Worm (Caenorhabditis elegans): ENCODE results near the gene T26H10.2.
"Not testable (repeated sequence)": the region's sequence is repeated elsewhere in the genome, so short reads cannot be mapped to it uniquely, and the experiment has no call there.

Gene T26H10.2

DNA sequence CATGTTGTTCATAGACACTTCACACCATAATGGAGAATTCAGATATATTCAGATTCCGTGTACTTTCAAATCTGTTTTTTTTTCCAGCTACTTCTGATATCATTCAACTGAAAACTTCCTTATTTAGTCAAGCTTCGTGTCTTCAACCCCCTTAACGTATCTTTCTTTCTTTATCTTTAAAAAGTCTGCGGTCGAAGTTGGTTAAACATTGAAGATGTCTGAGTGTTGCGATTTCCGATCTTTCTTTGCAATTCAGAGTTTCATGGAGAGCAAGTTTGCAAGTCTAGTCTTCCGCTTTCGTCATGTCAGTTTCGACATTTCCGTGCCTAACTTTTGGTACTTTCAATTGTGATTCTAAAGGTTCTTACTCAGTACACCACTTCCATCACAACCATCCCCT is 10.8 kb upstream of the T26H10.2 start:
- TF ChIP-seq dao-5 (tag; optimal IDR thresholded peaks at IDR 0.05) (no peak), him-1 (tag; optimal IDR thresholded peaks at IDR 0.05) (no peak), W03F9.2 (tag; optimal IDR thresholded peaks at IDR 0.05) (no peak)

DNA sequence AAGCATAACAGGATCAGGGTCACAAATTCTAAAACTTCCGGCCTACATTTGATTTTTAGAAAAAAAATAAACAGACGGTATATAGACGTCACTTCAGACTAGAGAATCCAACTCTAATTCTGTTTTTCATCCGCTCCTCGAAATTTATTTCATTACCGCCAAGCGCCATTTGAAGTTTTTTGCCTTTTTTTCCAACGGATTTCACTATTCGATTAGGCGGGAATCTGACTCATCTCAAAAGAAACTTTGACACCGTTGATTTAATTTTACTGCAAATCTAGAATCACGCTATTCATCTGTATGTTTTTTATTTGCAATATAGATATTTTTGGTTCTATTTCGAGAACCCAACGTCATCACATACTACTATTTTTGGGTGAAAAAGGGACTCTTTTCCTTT is 6.4 kb upstream of the T26H10.2 start:
- TF ChIP-seq W03F9.2 (tag; optimal IDR thresholded peaks at IDR 0.05), result no peak
- no peak for TF ChIP-seq him-1 (tag; optimal IDR thresholded peaks at IDR 0.05)

DNA sequence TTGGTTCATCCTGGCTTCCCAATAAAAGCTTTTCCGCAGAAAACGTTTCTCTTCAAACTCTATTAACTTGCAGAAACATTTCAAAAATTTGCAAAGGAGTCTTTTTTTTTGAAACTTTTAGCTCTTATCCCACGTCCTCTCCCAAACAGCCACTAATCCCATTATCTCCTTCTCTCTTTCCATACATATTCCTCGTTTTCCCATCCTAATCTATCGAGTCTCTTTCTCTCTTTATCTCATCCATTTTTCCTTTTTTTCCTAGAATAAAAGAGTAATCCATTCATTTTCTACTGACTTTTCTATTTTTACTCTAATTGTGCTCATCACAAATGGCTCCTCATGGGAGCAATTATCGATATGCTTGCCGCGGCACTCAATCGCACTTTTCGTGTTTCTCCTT is 4.3 kb upstream of the T26H10.2 start:
- no peak for TF ChIP-seq W03F9.2 (tag; optimal IDR thresholded peaks at IDR 0.05)
- no peak for TF ChIP-seq him-1 (tag; optimal IDR thresholded peaks at IDR 0.05)
- TF ChIP-seq dao-5 (tag; optimal IDR thresholded peaks at IDR 0.05), result no peak

DNA sequence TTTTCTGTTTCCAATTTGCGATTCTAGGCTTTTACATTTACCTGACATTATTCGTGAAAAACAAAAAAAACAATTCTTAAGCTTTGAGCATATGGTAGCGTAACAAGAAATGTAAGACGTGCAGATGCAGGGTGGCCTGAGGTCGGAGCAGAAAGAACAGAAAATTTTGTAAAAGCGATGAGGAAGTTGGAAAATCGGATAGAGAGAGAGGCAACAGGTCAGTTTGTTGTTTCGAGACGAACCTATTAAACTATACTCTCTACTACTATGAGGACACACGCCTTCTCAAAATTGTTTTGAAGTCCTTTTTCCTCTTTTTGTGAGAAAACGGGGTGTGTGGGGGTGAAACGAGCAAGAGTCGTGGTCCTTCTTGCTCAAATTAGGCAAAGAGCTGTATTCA is 2.9 kb downstream of the T26H10.2 start, which contains the start of gene des-2:
Gene des-2, minus strand, starts transcription at position 101 of the 400 bp plus-strand sequence.
- TF ChIP-seq W03F9.2 (tag; optimal IDR thresholded peaks at IDR 0.05), result no peak
- TF ChIP-seq dao-5 (tag; optimal IDR thresholded peaks at IDR 0.05), result no peak
- no peak for TF ChIP-seq him-1 (tag; optimal IDR thresholded peaks at IDR 0.05)

ce11 chrV:11415059-11415458 is 9.4 kb downstream of the T26H10.2 start, which contains the start of gene deg-3:
Gene deg-3, minus strand, starts transcription at chrV:11415159.
- TF ChIP-seq W03F9.2 (tag; optimal IDR thresholded peaks at IDR 0.05) (no peak), dao-5 (tag; optimal IDR thresholded peaks at IDR 0.05) (no peak), him-1 (tag; optimal IDR thresholded peaks at IDR 0.05) (no peak)

DNA sequence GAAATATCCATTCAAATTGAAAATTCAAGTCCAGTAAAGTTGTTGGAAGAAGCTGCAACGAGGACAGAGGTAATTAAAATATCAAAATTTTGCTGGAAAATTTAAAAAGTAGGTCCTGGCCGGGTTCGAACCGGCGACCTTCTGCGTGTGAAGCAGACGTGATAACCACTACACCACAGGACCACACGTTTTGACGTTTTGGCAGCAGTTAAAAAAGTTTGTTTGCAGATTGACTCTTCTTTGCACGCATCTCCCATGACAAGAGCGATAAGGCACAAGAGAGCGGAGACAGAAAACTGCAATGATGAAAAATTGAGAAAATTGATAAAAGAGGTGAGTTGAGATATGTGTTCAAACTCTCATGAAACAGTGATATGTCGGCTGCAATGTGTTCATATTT is 12.3 kb downstream of the T26H10.2 start:
- TF ChIP-seq W03F9.2 (tag; optimal IDR thresholded peaks at IDR 0.05) (no peak), him-1 (tag; optimal IDR thresholded peaks at IDR 0.05) (no peak), dao-5 (tag; optimal IDR thresholded peaks at IDR 0.05) (no peak)

DNA sequence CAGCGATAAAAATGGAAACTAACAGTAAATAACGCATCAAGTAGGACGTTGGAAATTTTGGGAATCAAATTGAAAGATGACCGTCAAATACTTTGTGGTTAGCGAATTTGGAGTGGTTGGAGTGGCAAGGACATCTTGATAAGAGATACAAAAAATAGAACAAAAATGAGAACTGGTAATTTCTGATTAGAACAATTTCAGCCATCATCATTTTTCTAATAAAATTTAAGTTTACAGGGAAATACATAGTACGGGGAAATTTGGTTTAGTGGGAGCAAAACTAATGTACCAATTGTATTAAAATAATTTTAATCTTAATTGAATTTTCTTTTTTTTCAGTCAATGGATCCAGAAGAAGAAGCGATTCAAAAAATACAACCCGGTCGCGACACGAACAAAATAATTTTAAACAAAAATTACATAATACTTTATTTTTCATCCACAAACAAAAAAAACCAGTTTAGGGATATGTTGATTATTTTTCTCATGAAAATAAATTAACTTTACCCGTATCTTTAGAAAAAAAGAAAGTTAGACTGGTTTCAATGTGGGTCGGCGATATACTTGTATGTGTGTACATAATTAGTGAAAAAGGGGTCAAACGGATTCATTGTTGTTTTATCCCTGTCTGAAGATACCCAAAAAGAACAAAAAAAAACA is 13.4 kb downstream of the T26H10.2 start, which contains the start of the genes K03B8.8 and grl-3:
Gene K03B8.8, minus strand, starts transcription at position 101 of the 660 bp plus-strand sequence.
Gene grl-3, plus strand, starts transcription at position 610 of the 660 bp plus-strand sequence.
- TF ChIP-seq him-1 (tag; optimal IDR thresholded peaks at IDR 0.05), result no peak
- no peak for TF ChIP-seq W03F9.2 (tag; optimal IDR thresholded peaks at IDR 0.05)
- TF ChIP-seq dao-5 (tag; optimal IDR thresholded peaks at IDR 0.05), result no peak

DNA sequence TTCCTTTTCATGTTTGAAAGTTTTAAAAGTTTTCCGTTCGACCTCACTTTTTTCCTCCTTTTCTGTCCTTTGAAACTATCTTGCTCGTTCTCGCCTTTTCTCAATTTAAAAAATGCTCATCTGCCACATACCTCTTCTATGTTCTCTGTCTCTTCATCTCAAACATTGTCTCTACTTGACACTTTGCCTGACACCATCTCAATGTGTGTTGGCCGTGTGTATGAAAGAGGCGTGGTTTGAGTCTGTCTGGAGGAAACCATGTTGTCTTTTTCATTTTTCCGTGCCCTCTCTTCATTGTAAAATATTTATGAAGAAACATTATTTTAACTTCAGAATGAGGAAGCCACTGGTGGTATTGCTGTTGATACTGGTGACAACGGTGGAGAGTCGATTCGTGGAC is 17.2 kb downstream of the T26H10.2 start, which contains the start of gene K03B8.6:
Gene K03B8.6, plus strand, starts transcription at position 334 of the 400 bp plus-strand sequence.
- TF ChIP-seq dao-5 (tag; optimal IDR thresholded peaks at IDR 0.05), result no peak
- TF ChIP-seq him-1 (tag; optimal IDR thresholded peaks at IDR 0.05), result no peak
- TF ChIP-seq W03F9.2 (tag; optimal IDR thresholded peaks at IDR 0.05), result no peak

DNA sequence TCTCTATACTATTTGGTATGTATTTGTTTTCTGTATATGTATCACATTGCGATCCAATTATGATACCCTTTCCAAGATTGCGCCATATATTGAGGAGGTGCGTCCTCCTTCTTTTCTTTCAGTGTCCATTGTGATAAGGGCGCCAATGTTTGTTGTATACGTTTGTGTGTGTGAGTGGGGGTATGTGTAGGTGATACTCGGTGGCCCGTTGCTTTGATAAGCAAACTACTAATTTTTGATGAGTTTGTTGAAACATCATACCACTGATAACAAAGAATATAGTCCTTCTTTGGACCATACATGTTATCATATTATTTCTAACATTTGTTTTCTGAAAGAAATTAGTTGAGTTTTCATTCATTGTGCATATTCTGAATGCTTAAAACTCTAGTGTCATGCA is 20.8 kb downstream of the T26H10.2 start:
- no peak for TF ChIP-seq him-1 (tag; optimal IDR thresholded peaks at IDR 0.05)

DNA sequence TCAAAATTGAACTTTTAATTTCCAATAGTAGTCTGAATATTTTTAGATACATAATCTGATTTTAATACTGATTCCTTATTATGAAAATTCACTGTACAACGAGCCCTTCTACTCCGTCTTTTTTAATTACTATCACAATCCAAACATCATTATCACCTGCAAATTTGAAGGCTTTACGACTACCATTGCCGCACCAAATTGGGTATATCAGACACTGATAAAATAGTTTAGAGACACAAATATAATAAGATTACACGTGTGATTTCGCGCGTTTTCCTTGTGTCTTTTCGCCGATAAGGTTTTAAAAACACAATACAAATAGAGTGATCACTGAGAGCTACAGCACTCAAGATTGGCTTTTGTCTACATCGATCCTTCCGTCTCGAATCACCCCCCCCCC is 21.4 kb downstream of the T26H10.2 start:
- TF ChIP-seq him-1 (tag; optimal IDR thresholded peaks at IDR 0.05) (no peak), W03F9.2 (tag; optimal IDR thresholded peaks at IDR 0.05) (no peak), dao-5 (tag; optimal IDR thresholded peaks at IDR 0.05) (no peak)

DNA sequence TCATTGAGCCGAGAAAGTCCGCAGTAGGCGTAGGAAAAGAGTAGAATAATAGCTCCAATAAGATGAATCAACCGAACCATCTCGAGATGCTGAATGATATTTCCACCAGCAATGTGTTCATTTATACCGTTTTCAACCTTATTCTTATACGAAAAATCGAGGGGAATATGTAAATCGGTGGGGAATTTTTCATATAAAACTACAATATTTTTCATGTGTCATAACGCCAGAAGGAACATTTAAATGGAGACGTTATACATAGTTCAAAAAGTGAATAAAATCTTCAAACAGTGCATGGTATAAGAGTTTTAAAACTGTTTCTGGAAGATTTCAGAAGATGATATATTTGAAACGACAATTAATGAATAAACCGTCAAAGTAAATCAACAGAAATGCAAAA is 21.9 kb downstream of the T26H10.2 start, which contains the start of gene nas-19:
Gene nas-19, minus strand, starts transcription at position 101 of the 400 bp plus-strand sequence.
- no peak for TF ChIP-seq him-1 (tag; optimal IDR thresholded peaks at IDR 0.05)
- no peak for TF ChIP-seq dao-5 (tag; optimal IDR thresholded peaks at IDR 0.05)
- no peak for TF ChIP-seq W03F9.2 (tag; optimal IDR thresholded peaks at IDR 0.05)

DNA sequence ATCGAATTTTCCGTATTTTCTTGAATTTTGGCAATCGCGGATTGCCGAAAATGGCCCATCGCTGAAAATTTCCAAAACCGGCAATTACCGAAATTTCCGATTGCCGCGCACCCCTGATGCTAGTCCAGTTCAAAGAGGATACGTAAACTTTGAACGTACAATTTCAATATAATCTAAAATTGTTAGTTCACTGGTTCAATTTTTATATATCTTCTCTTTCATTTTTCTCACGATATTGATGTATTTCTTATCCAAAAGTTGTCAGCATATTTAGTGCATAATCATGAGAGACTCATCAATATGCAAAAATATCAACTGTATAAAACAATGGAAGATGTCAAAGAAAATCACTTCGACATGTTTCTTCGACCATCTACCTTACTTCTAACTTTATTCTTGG is 25.8 kb downstream of the T26H10.2 start, which contains the start of gene nas-17:
Gene nas-17, plus strand, starts transcription at position 301 of the 400 bp plus-strand sequence.
- TF ChIP-seq him-1 (tag; optimal IDR thresholded peaks at IDR 0.05), result no peak
- no peak for TF ChIP-seq W03F9.2 (tag; optimal IDR thresholded peaks at IDR 0.05)
- TF ChIP-seq dao-5 (tag; optimal IDR thresholded peaks at IDR 0.05), result no peak

ce11 chrV:11396134-11396533 is 28.3 kb downstream of the T26H10.2 start, which contains the start of gene nas-18:
Gene nas-18, plus strand, starts transcription at chrV:11396434.
- TF ChIP-seq W03F9.2, him-1, dao-5 (tag; optimal IDR thresholded peaks at IDR 0.05): not testable (repeated sequence)

- not testable (repeated sequence) for TF ChIP-seq W03F9.2, dao-5, him-1 (tag; optimal IDR thresholded peaks at IDR 0.05)
Observed at ce11 chrV:11395024-11395423, 29.4 kb downstream of the T26H10.2 start, which contains the start of gene K03B8.4. Gene K03B8.4, minus strand, starts transcription at chrV:11395124.

Measured in whole organism, L4/young adult.